Fruit fly (Drosophila melanogaster) S2 (cell line): ENCODE measurements around the gene tey.

ENCODE experiments used
- CG8478 ChIP-seq: fragments of >200 bp; optimal IDR thresholded peaks from 2 replicates; lab custom pipeline; 2018
- CTCF ChIP-seq, 2 experiments: fragments of >200 bp; optimal IDR thresholded peaks; 2 replicates each; lab custom pipeline; 2018

DNA sequence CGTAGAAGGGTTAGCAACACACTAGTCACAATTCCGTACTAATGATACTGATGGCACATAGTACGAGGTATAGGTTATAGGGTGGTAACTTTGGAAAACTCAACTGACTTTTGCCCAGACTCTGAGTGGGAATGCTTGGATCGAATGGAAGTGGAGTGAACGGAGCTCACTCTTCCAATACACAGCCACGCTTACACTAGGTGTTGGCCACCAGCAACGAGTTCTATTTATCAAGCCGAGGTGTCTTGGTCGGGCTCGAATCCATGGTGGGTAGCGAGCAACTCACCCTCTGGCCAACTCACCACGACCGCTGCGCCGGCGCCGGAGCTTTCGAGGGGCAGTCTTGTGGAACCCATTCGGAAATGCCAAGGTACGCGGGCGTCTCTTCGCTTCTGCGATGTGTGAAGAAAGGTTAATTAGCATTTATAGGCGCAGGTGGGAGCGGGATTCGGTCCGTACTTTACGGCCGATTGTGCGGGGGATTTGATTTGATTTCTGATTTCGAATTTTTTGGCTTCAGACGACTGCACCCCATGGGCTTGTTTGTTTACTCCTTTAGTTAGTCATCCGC is 31.2 kb upstream of the tey start, which contains the start of gene verm:
- TF ChIP-seq CG8478 (no peak), CTCF (optimal IDR thresholded peaks at IDR 0.05; lab: Kevin White, UChicago) (no peak)
